Worm (Caenorhabditis elegans) whole organism, mixed stage, embryonic: ENCODE results near the gene F28C6.5.

Experiments
- bed-3 ChIP-seq: fragments of 200-800 bp; sonication (Bioruptor generic); optimal IDR thresholded peaks from 3 replicates; lab custom pipeline; 2018; ENCODE audit warnings: mild to moderate bottlenecking, missing genetic modification characterization, moderate library complexity, missing compliant biosample characterization
- blmp-1 ChIP-seq: fragments of 150-350 bp; optimal IDR thresholded peaks from 2 replicates; lab custom pipeline; 2014; ENCODE audit warnings: missing biosample characterization, missing genetic modification characterization
- ceh-39 ChIP-seq: fragments of 150-350 bp; optimal IDR thresholded peaks from 2 replicates; lab custom pipeline; 2014; ENCODE audit warnings: missing biosample characterization, missing genetic modification characterization
- ceh-43 ChIP-seq: fragments of 200-800 bp; sonication (Bioruptor generic); optimal IDR thresholded peaks from 2 replicates; lab custom pipeline; 2018; ENCODE audit warnings: mild to moderate bottlenecking, missing genetic modification characterization, moderate library complexity, missing compliant biosample characterization
- ceh-83 ChIP-seq: fragments of 200-800 bp; sonication (Bioruptor generic); optimal IDR thresholded peaks from 2 replicates; lab custom pipeline; 2018; ENCODE audit warnings: mild to moderate bottlenecking, missing genetic modification characterization, missing compliant biosample characterization
- ces-1 ChIP-seq: fragments of 150-350 bp; optimal IDR thresholded peaks from 2 replicates; lab custom pipeline; 2014; ENCODE audit warnings: missing biosample characterization, missing genetic modification reagents, missing genetic modification characterization
- cnd-1 ChIP-seq: fragments of 200-800 bp; sonication (Bioruptor generic); optimal IDR thresholded peaks from 2 replicates; lab custom pipeline; 2018; ENCODE audit warnings: mild to moderate bottlenecking, missing genetic modification characterization, missing compliant biosample characterization
- drap-1 ChIP-seq: fragments of 200-800 bp; sonication (Bioruptor generic); optimal IDR thresholded peaks from 3 replicates; lab custom pipeline; 2018; ENCODE audit warnings: mild to moderate bottlenecking, missing genetic modification characterization, missing compliant biosample characterization
- elt-1 ChIP-seq: sonication (generic microtip); optimal IDR thresholded peaks from 2 replicates; lab custom pipeline; 2017; ENCODE audit warnings: missing genetic modification characterization, mild to moderate bottlenecking, missing compliant biosample characterization, antibody characterized with exemption, moderate library complexity, borderline replicate concordance; ENCODE audit not compliant: insufficient read depth
- ham-2 ChIP-seq: fragments of 200-800 bp; sonication (Bioruptor generic); optimal IDR thresholded peaks from 2 replicates; lab custom pipeline; 2018; ENCODE audit warnings: mild to moderate bottlenecking, missing genetic modification characterization, missing compliant biosample characterization
- hlh-1 ChIP-seq: fragments of 150-350 bp; optimal IDR thresholded peaks from 2 replicates; lab custom pipeline; 2014; ENCODE audit warnings: missing biosample characterization, missing genetic modification reagents, missing genetic modification characterization
- lin-13 ChIP-seq: fragments of 150-350 bp; optimal IDR thresholded peaks from 2 replicates; lab custom pipeline; 2014; ENCODE audit warnings: missing biosample characterization, missing genetic modification characterization
- lin-32 ChIP-seq: fragments of 200-800 bp; sonication (Bioruptor generic); optimal IDR thresholded peaks from 2 replicates; lab custom pipeline; 2018; ENCODE audit warnings: mild to moderate bottlenecking, missing genetic modification characterization, missing compliant biosample characterization
- lsy-2 ChIP-seq: fragments of 150-350 bp; optimal IDR thresholded peaks from 2 replicates; lab custom pipeline; 2014; ENCODE audit warnings: missing biosample characterization, missing genetic modification characterization
- mab-5 ChIP-seq: fragments of 150-350 bp; optimal IDR thresholded peaks from 2 replicates; lab custom pipeline; 2014; ENCODE audit warnings: missing biosample characterization, missing genetic modification characterization
- mep-1 ChIP-seq: fragments of 150-350 bp; optimal IDR thresholded peaks from 2 replicates; lab custom pipeline; 2017; ENCODE audit warnings: missing biosample characterization, missing genetic modification reagents, missing genetic modification characterization, inconsistent platforms
- nhr-12 ChIP-seq: fragments of 150-350 bp; optimal IDR thresholded peaks from 2 replicates; lab custom pipeline; 2014; ENCODE audit warnings: missing biosample characterization, missing genetic modification characterization
- nhr-237 ChIP-seq: fragments of 150-350 bp; optimal IDR thresholded peaks from 2 replicates; lab custom pipeline; 2014; ENCODE audit warnings: missing biosample characterization, missing genetic modification characterization
- nhr-28 ChIP-seq: fragments of 150-350 bp; optimal IDR thresholded peaks from 2 replicates; lab custom pipeline; 2014; ENCODE audit warnings: missing biosample characterization, missing genetic modification characterization
- nhr-76 ChIP-seq: sonication (generic microtip); optimal IDR thresholded peaks from 2 replicates; lab custom pipeline; 2017; ENCODE audit warnings: missing biosample characterization, missing genetic modification characterization
- pha-4 ChIP-seq: fragments of 150-350 bp; optimal IDR thresholded peaks from 2 replicates; lab custom pipeline; 2018; ENCODE audit warnings: missing biosample characterization, missing genetic modification reagents, missing genetic modification characterization
- sem-2 ChIP-seq: fragments of 200-800 bp; sonication (Bioruptor generic); optimal IDR thresholded peaks from 2 replicates; lab custom pipeline; 2018; ENCODE audit warnings: mild to moderate bottlenecking, missing genetic modification characterization, missing compliant biosample characterization
- snpc-4 ChIP-seq: fragments of 150-350 bp; optimal IDR thresholded peaks from 2 replicates; lab custom pipeline; 2014; ENCODE audit warnings: missing biosample characterization, missing genetic modification characterization
- sptf-1 ChIP-seq: sonication (generic microtip); optimal IDR thresholded peaks from 2 replicates; lab custom pipeline; 2017; ENCODE audit warnings: mild to moderate bottlenecking, missing genetic modification characterization, moderate library complexity, missing compliant biosample characterization
- tbx-8 ChIP-seq: fragments of 200-800 bp; sonication (Bioruptor generic); optimal IDR thresholded peaks from 2 replicates; lab custom pipeline; 2018; ENCODE audit warnings: mild to moderate bottlenecking, missing genetic modification characterization, moderate library complexity, missing compliant biosample characterization
- unc-120 ChIP-seq: sonication (generic microtip); optimal IDR thresholded peaks from 2 replicates; lab custom pipeline; 2017; ENCODE audit warnings: missing genetic modification characterization, missing compliant biosample characterization; ENCODE audit not compliant: poor library complexity, severe bottlenecking
- unc-39 ChIP-seq: fragments of 150-350 bp; optimal IDR thresholded peaks from 2 replicates; lab custom pipeline; 2014; ENCODE audit warnings: missing biosample characterization, missing genetic modification characterization
- zip-8 ChIP-seq: fragments of 150-350 bp; optimal IDR thresholded peaks from 2 replicates; lab custom pipeline; 2014; ENCODE audit warnings: missing biosample characterization, missing genetic modification characterization

Gene F28C6.5

ce11 chrII:8562002-8562401 is 37.3 kb upstream of the F28C6.5 start, which contains the start of gene F54C9.14:
Gene F54C9.14, plus strand, starts transcription at chrII:8562302.
- TF ChIP-seq bed-3 (GFP tag; lab: Kevin White, UChicago) (no peak), lin-13 (tag; lab: Kevin White, UChicago) (no peak), mab-5 (tag; lab: Kevin White, UChicago) (no peak), nhr-28 (tag; lab: Kevin White, UChicago) (no peak), unc-39 (tag; lab: Kevin White, UChicago) (no peak), drap-1 (GFP tag; lab: Kevin White, UChicago) (no peak)

- peak; percentile 65 for TF ChIP-seq lsy-2 (tag; lab: Kevin White, UChicago)
- TF ChIP-seq ces-1 (GFP tag; lab: Kevin White, UChicago), result peak; percentile 10
- no peak for TF ChIP-seq sem-2
- TF ChIP-seq nhr-12 (tag; lab: Kevin White, UChicago), result no peak
- TF ChIP-seq mep-1 (tag; lab: Kevin White, UChicago), result peak; percentile 10
- TF ChIP-seq elt-1 (tag; lab: Kevin White, UChicago), result no peak
- no peak for TF ChIP-seq lin-13 (tag; lab: Kevin White, UChicago)
- TF ChIP-seq pha-4 (tag; lab: Kevin White, UChicago), result no peak
- no peak for TF ChIP-seq ham-2 (GFP tag; lab: Kevin White, UChicago)
- no peak for TF ChIP-seq nhr-237
- TF ChIP-seq unc-120 (tag; lab: Kevin White, UChicago), result peak; percentile 28
- no peak for TF ChIP-seq mab-5 (tag; lab: Kevin White, UChicago)
- TF ChIP-seq snpc-4 (tag; lab: Kevin White, UChicago), result no peak
Measured at ce11 chrII:8566039-8566438, 33.3 kb upstream of the F28C6.5 start, which contains the start of gene stc-1. Gene stc-1, minus strand, starts transcription at chrII:8566139.

- no peak for TF ChIP-seq unc-39 (tag; lab: Kevin White, UChicago)
- no peak for TF ChIP-seq tbx-8 (GFP tag; lab: Kevin White, UChicago)
- TF ChIP-seq snpc-4 (tag; lab: Kevin White, UChicago), result no peak
- no peak for TF ChIP-seq drap-1 (GFP tag; lab: Kevin White, UChicago)
- no peak for TF ChIP-seq zip-8 (tag; lab: Kevin White, UChicago)
- TF ChIP-seq lin-32 (GFP tag; lab: Kevin White, UChicago), result no peak
- no peak for TF ChIP-seq nhr-12 (tag; lab: Kevin White, UChicago)
- TF ChIP-seq, all 35 proteins: peak for 0
Measured at ce11 chrII:8566806-8567266, 32.5 kb upstream of the F28C6.5 start, which contains the start of gene F54C9.3. Gene F54C9.3, minus strand, starts transcription at chrII:8566856.

- TF ChIP-seq nhr-76 (tag; lab: Kevin White, UChicago) (no peak), sem-2 (no peak), ceh-39 (tag; lab: Kevin White, UChicago) (no peak), pha-4 (tag; lab: Kevin White, UChicago) (no peak), lsy-2 (tag; lab: Kevin White, UChicago) (no peak), nhr-12 (tag; lab: Kevin White, UChicago) (no peak), hlh-1 (tag; lab: Kevin White, UChicago) (no peak), ceh-83 (no peak), sptf-1 (tag; lab: Kevin White, UChicago) (no peak), elt-1 (tag; lab: Kevin White, UChicago) (no peak), blmp-1 (tag; lab: Kevin White, UChicago) (no peak), snpc-4 (tag; lab: Kevin White, UChicago) (no peak), ceh-43 (GFP tag; lab: Kevin White, UChicago) (no peak), cnd-1 (tag; lab: Kevin White, UChicago) (no peak)
Measured at ce11 chrII:8568234-8568969, 30.9 kb upstream of the F28C6.5 start.
